Worm (Caenorhabditis elegans) whole organism, young adult: ENCODE results near the gene srbc-57.

ENCODE experiments used
- B0019.2 ChIP-seq: fragments of 200-800 bp; sonication (Bioruptor generic); conservative IDR thresholded peaks from 2 replicates; pipeline ENCODE4 v1.3.6; 2022; ENCODE audit warnings: missing genetic modification reagents, missing genetic modification characterization, missing compliant biosample characterization
- B0261.1 ChIP-seq: sonication (generic microtip); optimal IDR thresholded peaks from 2 replicates; lab custom pipeline; 2016; ENCODE audit warnings: mild to moderate bottlenecking, missing genetic modification characterization, moderate library complexity, missing compliant biosample characterization
- B0336.3 ChIP-seq: fragments of 200-800 bp; sonication (Bioruptor generic); IDR thresholded peaks from 2 replicates; pipeline ENCODE4 v1.3.6; 2022; ENCODE audit warnings: missing genetic modification characterization, missing compliant biosample characterization
- D2030.7 ChIP-seq: fragments of 200-800 bp; sonication (Bioruptor generic); IDR thresholded peaks from 2 replicates; pipeline ENCODE4 v1.3.6; 2022; ENCODE audit warnings: missing genetic modification reagents, missing genetic modification characterization, missing compliant biosample characterization
- F52B5.7 ChIP-seq: sonication (generic microtip); optimal IDR thresholded peaks from 2 replicates; lab custom pipeline; 2016; ENCODE audit warnings: mild to moderate bottlenecking, missing genetic modification characterization, missing compliant biosample characterization
- F57C9.4 ChIP-seq: sonication (generic microtip); optimal IDR thresholded peaks from 2 replicates; lab custom pipeline; 2017; ENCODE audit warnings: mild to moderate bottlenecking, missing genetic modification characterization, missing compliant biosample characterization
- T26A5.8 ChIP-seq: sonication (generic microtip); optimal IDR thresholded peaks from 2 replicates; lab custom pipeline; 2016; ENCODE audit warnings: missing genetic modification characterization, missing compliant biosample characterization
- Y67H2A.10 ChIP-seq: fragments of 200-800 bp; sonication (Bioruptor generic); conservative IDR thresholded peaks from 2 replicates; pipeline ENCODE4 v1.3.6; 2022; ENCODE audit warnings: missing genetic modification reagents, missing genetic modification characterization, missing compliant biosample characterization
- Y79H2A.3 ChIP-seq: fragments of 200-800 bp; sonication (Bioruptor generic); conservative IDR thresholded peaks from 2 replicates; pipeline ENCODE4 v1.3.6; 2022; ENCODE audit warnings: missing genetic modification reagents, missing genetic modification characterization, missing compliant biosample characterization
- aptf-2 ChIP-seq: fragments of 200-800 bp; sonication (Bioruptor generic); conservative IDR thresholded peaks from 2 replicates; pipeline ENCODE4 v1.3.6; 2022; ENCODE audit warnings: missing genetic modification reagents, missing genetic modification characterization, missing compliant biosample characterization
- attf-3 ChIP-seq: fragments of 200-800 bp; sonication (Bioruptor generic); conservative IDR thresholded peaks from 2 replicates; pipeline ENCODE4 v1.3.6; 2022; ENCODE audit warnings: missing genetic modification reagents, missing genetic modification characterization, missing compliant biosample characterization
- attf-5 ChIP-seq: fragments of 200-800 bp; sonication (Bioruptor generic); optimal IDR thresholded peaks from 2 replicates; lab custom pipeline; 2018; ENCODE audit warnings: mild to moderate bottlenecking, missing genetic modification characterization, missing compliant biosample characterization
- attf-6 ChIP-seq: fragments of 200-800 bp; sonication (Bioruptor generic); IDR thresholded peaks from 2 replicates; pipeline ENCODE4 v1.3.6; 2022; ENCODE audit warnings: missing genetic modification reagents, missing genetic modification characterization, missing compliant biosample characterization
- ccch-3 ChIP-seq: fragments of 200-800 bp; sonication (Bioruptor generic); optimal IDR thresholded peaks from 2 replicates; lab custom pipeline; 2018; ENCODE audit warnings: mild to moderate bottlenecking, missing genetic modification characterization, missing compliant biosample characterization
- ceh-100 ChIP-seq: fragments of 200-800 bp; sonication (Bioruptor generic); IDR thresholded peaks from 2 replicates; pipeline ENCODE4 v1.3.6; 2022; ENCODE audit warnings: missing genetic modification reagents, missing genetic modification characterization, missing compliant biosample characterization
- ceh-40 ChIP-seq: fragments of 200-800 bp; sonication (Bioruptor generic); IDR thresholded peaks from 2 replicates; pipeline ENCODE4 v1.3.6; 2022; ENCODE audit warnings: missing genetic modification characterization, missing compliant biosample characterization
- dpff-1 ChIP-seq: sonication (generic microtip); optimal IDR thresholded peaks from 2 replicates; lab custom pipeline; 2017; ENCODE audit warnings: mild to moderate bottlenecking, missing genetic modification characterization, missing compliant biosample characterization
- egl-44 ChIP-seq: fragments of 200-800 bp; sonication (Bioruptor generic); IDR thresholded peaks from 2 replicates; pipeline ENCODE4 v1.3.6; 2022; ENCODE audit warnings: missing genetic modification reagents, missing genetic modification characterization, missing compliant biosample characterization
- let-526 ChIP-seq: fragments of 200-800 bp; sonication (Bioruptor generic); IDR thresholded peaks from 2 replicates; pipeline ENCODE4 v1.3.6; 2022; ENCODE audit warnings: missing genetic modification reagents, missing genetic modification characterization, missing compliant biosample characterization
- lin-26 ChIP-seq: fragments of 200-800 bp; sonication (Bioruptor generic); IDR thresholded peaks from 2 replicates; pipeline ENCODE4 v1.3.6; 2022; ENCODE audit warnings: missing genetic modification reagents, missing genetic modification characterization, missing compliant biosample characterization
- lin-35 ChIP-seq, 3 experiments: fragments of 150-350 bp in 2 of 3; sonication (generic microtip) in 1 of 3; optimal IDR thresholded peaks; 2 replicates each; lab custom pipeline; 2014 to 2018; ENCODE audit warnings: missing biosample characterization in 3 of 3, missing genetic modification characterization in 3 of 3, missing genetic modification reagents in 3 of 3
- lin-54 ChIP-seq: fragments of 200-800 bp; sonication (Bioruptor generic); optimal IDR thresholded peaks from 2 replicates; lab custom pipeline; 2018; ENCODE audit warnings: mild to moderate bottlenecking, missing genetic modification characterization, missing compliant biosample characterization
- nfya-1 ChIP-seq: sonication (generic microtip); optimal IDR thresholded peaks from 2 replicates; lab custom pipeline; 2017; ENCODE audit warnings: antibody characterized with exemption, missing compliant biosample characterization, missing genetic modification characterization, borderline replicate concordance; ENCODE audit not compliant: insufficient read depth
- nhr-120 ChIP-seq: fragments of 200-800 bp; sonication (Bioruptor generic); IDR thresholded peaks from 2 replicates; pipeline ENCODE4 v1.3.6; 2022; ENCODE audit warnings: missing genetic modification characterization, missing compliant biosample characterization
- pbrm-1 ChIP-seq: fragments of 200-800 bp; sonication (Bioruptor generic); IDR thresholded peaks from 2 replicates; pipeline ENCODE4 v1.3.6; 2022; ENCODE audit warnings: missing genetic modification reagents, missing genetic modification characterization, missing compliant biosample characterization
- pha-4 ChIP-seq: fragments of 150-350 bp; sonication (generic microtip); optimal IDR thresholded peaks from 2 replicates; lab custom pipeline; 2014; ENCODE audit warnings: missing biosample characterization, missing genetic modification reagents, missing genetic modification characterization
- rec-8 ChIP-seq, 2 experiments: sonication (generic microtip); optimal IDR thresholded peaks; 2 replicates each; lab custom pipeline; 2016; ENCODE audit warnings: mild to moderate bottlenecking in 2 of 2, missing genetic modification characterization in 2 of 2, missing genetic modification reagents in 2 of 2, missing genotype in 2 of 2, missing biosample characterization in 1 of 2, missing compliant biosample characterization in 1 of 2, moderate library complexity in 1 of 2
- sdz-38 ChIP-seq: sonication (generic microtip); optimal IDR thresholded peaks from 2 replicates; lab custom pipeline; 2016; ENCODE audit warnings: missing genotype, missing genetic modification characterization, missing compliant biosample characterization
- tbx-9 ChIP-seq: sonication (generic microtip); optimal IDR thresholded peaks from 2 replicates; lab custom pipeline; 2016; ENCODE audit warnings: borderline replicate concordance, missing genetic modification characterization, inconsistent platforms, missing compliant biosample characterization
- unc-62 ChIP-seq: fragments of 150-350 bp; optimal IDR thresholded peaks from 2 replicates; lab custom pipeline; 2014; ENCODE audit warnings: missing biosample characterization, missing genetic modification reagents, missing genetic modification characterization
- ztf-18 ChIP-seq: sonication (generic microtip); optimal IDR thresholded peaks from 2 replicates; lab custom pipeline; 2016; ENCODE audit warnings: missing genotype, mild to moderate bottlenecking, missing genetic modification characterization, missing compliant biosample characterization
- ztf-22 ChIP-seq: fragments of 200-800 bp; sonication (Bioruptor generic); optimal IDR thresholded peaks from 2 replicates; lab custom pipeline; 2018; ENCODE audit warnings: mild to moderate bottlenecking, missing genetic modification characterization, moderate library complexity, missing compliant biosample characterization
- ztf-26 ChIP-seq: sonication (generic microtip); optimal IDR thresholded peaks from 2 replicates; lab custom pipeline; 2017; ENCODE audit warnings: missing genetic modification characterization, missing compliant biosample characterization
- ztf-3 ChIP-seq: fragments of 200-800 bp; sonication (Bioruptor generic); optimal IDR thresholded peaks from 2 replicates; lab custom pipeline; 2018; ENCODE audit warnings: mild to moderate bottlenecking, missing genetic modification characterization, missing compliant biosample characterization

Gene srbc-57

DNA sequence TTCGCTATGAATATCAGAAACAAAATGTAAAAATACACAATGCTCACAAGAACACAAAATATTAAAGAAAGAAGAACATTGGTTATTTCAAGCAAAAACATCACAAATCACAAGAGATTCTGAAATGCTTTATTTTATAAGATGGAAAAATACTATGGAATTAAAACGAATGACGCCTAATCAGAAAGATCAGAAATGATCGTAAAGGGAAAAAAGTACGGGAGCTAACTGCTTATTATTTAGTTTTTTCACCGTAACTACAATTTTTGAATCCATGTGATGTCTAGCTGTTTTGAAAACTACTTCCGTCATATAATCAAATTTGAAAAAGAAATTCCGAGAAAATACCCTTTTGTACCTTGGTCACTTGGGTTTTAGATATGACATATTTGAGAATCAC, at the start of gene srbc-57:
Gene srbc-57 (minus strand): TSS at position 101 of the 400 bp plus-strand sequence.
- TF ChIP-seq attf-6 (GFP tag; lab: Robert Waterston, UW) (no peak), D2030.7 (no peak), attf-5 (GFP tag; lab: Kevin White, UChicago) (no peak), B0261.1 (no peak), ztf-26 (tag; lab: Kevin White, UChicago) (no peak), F52B5.7 (no peak), ztf-3 (no peak), ztf-22 (GFP tag; lab: Kevin White, UChicago) (no peak)

DNA sequence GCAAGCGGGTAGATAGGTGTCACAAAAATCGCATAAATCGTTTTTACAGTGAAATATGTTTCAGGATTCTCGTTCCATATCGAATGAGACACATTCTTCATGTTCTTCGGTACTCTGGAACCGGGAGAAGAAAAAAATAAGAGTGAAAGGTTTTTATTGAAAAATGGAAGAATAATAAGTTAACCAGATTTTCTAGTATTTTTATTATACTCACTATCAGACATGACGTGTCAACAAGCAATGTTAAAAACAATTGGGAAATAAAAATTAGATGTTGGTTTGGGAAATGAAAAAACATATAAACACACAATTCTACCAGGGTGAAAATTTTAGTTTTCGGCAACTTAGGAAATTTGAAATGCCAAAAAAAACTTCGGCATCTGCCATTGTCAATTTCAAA, 44.1 kb upstream of the srbc-57 start, which contains the start of gene srh-37:
Gene srh-37 (minus strand): TSS at position 101 of the 400 bp plus-strand sequence.
- no peak for TF ChIP-seq F52B5.7
- TF ChIP-seq ceh-100 (GFP tag; lab: Robert Waterston, UW) = no peak

DNA sequence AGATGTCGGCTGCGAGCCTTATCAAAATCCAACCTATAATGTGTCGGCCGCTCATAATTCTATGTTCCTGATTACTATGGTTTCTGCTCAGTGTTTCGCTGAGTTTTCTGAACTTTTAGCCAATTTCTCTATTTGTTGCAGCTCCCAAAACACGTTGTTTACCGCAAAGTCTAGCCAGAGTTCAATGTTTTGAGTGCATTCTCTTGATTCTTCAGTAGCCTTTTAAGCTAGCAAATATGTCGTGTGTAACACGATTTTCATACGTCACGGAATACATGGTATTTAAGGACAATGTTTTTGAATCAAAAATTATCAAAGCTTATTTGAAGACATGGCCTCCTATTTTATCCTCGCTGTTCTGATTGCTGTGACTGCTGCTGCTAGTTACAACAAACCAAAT, 36.8 kb upstream of the srbc-57 start, which contains the start of gene srlf-19:
Gene srlf-19 (plus strand): TSS at position 301 of the 400 bp plus-strand sequence.
- no peak for TF ChIP-seq tbx-9 (tag; lab: Kevin White, UChicago)
- TF ChIP-seq lin-26 (GFP tag; lab: Robert Waterston, UW) = no peak
- TF ChIP-seq sdz-38 (tag; lab: Kevin White, UChicago) = no peak
- no peak for TF ChIP-seq Y79H2A.3
- TF ChIP-seq ceh-40 (GFP tag; lab: Robert Waterston, UW) = no peak
- no peak for TF ChIP-seq B0019.2 (GFP tag; lab: Robert Waterston, UW)
- TF ChIP-seq, all 124 proteins: peak for 0

DNA sequence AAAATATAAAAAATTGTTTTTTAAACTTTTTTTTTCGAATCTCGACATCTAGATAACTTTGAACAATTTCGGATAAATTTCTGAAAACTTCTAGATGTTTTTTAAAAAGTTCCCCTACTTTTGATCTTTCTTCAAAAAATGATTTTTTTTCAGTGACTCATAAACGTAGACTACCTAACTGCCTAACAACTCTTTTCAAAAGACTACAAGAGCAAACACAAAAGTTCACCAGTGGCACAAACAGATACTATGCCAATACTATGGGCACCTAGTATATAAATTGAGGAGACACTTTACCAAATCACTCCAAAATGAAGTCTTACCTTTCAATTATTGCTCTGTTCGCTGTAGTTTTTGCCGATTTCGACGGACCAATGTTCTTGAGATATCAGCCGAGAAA, 35.4 kb upstream of the srbc-57 start, which contains the start of gene srlf-35:
Gene srlf-35 (plus strand): TSS at position 301 of the 400 bp plus-strand sequence.
- no peak for TF ChIP-seq T26A5.8 (tag; lab: Kevin White, UChicago)
- no peak for TF ChIP-seq egl-44
- TF ChIP-seq Y67H2A.10 = no peak
- TF ChIP-seq let-526 = no peak
- no peak for TF ChIP-seq B0019.2 (GFP tag; lab: Robert Waterston, UW)
- TF ChIP-seq F57C9.4 (tag; lab: Kevin White, UChicago) = no peak
- TF ChIP-seq pbrm-1 (GFP tag; lab: Robert Waterston, UW) = no peak
- no peak for TF ChIP-seq rec-8 (tag; optimal IDR thresholded peaks at IDR 0.05; lab: Kevin White, UChicago)
- no peak for TF ChIP-seq nhr-120 (GFP tag; lab: Robert Waterston, UW)
- TF ChIP-seq aptf-2 (GFP tag; lab: Robert Waterston, UW) = no peak
- no peak for TF ChIP-seq lin-54 (GFP tag; lab: Kevin White, UChicago)
- TF ChIP-seq, all 124 proteins: peak for 0

DNA sequence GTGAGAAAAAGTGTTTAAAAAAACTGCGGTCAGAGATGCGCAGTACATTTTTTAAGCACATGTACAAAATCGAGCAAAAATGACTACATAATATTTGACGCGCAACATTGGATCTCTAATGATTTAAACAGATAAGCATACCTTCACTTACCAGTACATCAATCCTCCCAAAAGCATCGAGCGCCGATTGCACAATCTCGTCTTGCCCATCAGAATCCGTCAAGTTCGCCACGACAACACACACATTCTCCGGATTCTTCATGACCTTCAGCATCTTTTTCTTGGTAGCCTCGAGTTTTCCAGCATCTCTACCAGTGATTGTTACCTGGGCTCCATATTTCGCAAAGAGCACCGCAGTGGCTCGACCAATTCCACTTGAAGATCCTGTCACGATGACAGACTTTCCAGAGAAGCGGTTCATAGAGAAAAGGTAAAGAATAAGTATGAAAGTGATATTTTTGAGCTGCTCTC, 34.5 kb upstream of the srbc-57 start, which contains the start of gene T01G6.10:
Gene T01G6.10 (minus strand): TSS at position 421 of the 471 bp plus-strand sequence.
- no peak for TF ChIP-seq ccch-3 (GFP tag; lab: Kevin White, UChicago)
- no peak for TF ChIP-seq lin-35 (GFP tag; optimal IDR thresholded peaks at IDR 0.05; lab: Kevin White, UChicago)
- no peak for TF ChIP-seq pha-4
- TF ChIP-seq attf-3 (GFP tag; lab: Robert Waterston, UW) = no peak
- TF ChIP-seq pbrm-1 (GFP tag; lab: Robert Waterston, UW) = no peak
- TF ChIP-seq ztf-26 (tag; lab: Kevin White, UChicago) = no peak
- no peak for TF ChIP-seq dpff-1 (tag; lab: Kevin White, UChicago)
- no peak for TF ChIP-seq ztf-18 (tag; lab: Kevin White, UChicago)
- no peak for TF ChIP-seq unc-62
- no peak for TF ChIP-seq nfya-1 (tag; lab: Kevin White, UChicago)
- TF ChIP-seq B0336.3 = no peak
